Fruit fly (Drosophila melanogaster) whole organism, embryonic: ENCODE data around the gene al.

ENCODE experiments used
- BEAF-32 ChIP-seq: fragments of 200-800 bp; sonication (Bioruptor generic); optimal IDR thresholded peaks from 3 replicates; lab custom pipeline; 2017; ENCODE audit warnings: missing biosample characterization, missing genetic modification characterization, mild to moderate bottlenecking, moderate library complexity, missing genetic modification reagents
- Blimp-1 ChIP-seq: fragments of 200-800 bp; sonication (Bioruptor generic); optimal IDR thresholded peaks from 3 replicates; lab custom pipeline; 2018; ENCODE audit warnings: missing biosample characterization, missing genetic modification characterization, mild to moderate bottlenecking, moderate library complexity, missing genetic modification reagents
- CG10209 ChIP-seq: fragments of 200-800 bp; sonication (Bioruptor generic); optimal IDR thresholded peaks from 3 replicates; lab custom pipeline; 2017; ENCODE audit warnings: missing biosample characterization, mild to moderate bottlenecking, missing genetic modification characterization, missing genetic modification reagents
- CG10431 ChIP-seq: fragments of 200-800 bp; sonication (Bioruptor generic); optimal IDR thresholded peaks from 3 replicates; lab custom pipeline; 2018; ENCODE audit warnings: missing biosample characterization, mild to moderate bottlenecking, missing genetic modification characterization
- CG10543 ChIP-seq: fragments of 200-800 bp; sonication (Bioruptor generic); optimal IDR thresholded peaks from 3 replicates; lab custom pipeline; 2017; ENCODE audit warnings: missing biosample characterization, mild to moderate bottlenecking, missing genetic modification characterization, moderate library complexity
- CG11085 ChIP-seq: fragments of 200-800 bp; sonication (Bioruptor generic); IDR thresholded peaks from 2 replicates; pipeline ENCODE4 v1.3.6; 2022; ENCODE audit warnings: missing biosample characterization, missing genetic modification characterization
- CG12071 ChIP-seq: fragments of 200-800 bp; sonication (Bioruptor generic); optimal IDR thresholded peaks from 3 replicates; lab custom pipeline; 2018; ENCODE audit warnings: missing biosample characterization, mild to moderate bottlenecking, missing genetic modification characterization
- CG1233 ChIP-seq: fragments of 200-800 bp; sonication (Bioruptor generic); optimal IDR thresholded peaks from 4 replicates; lab custom pipeline; 2018; ENCODE audit warnings: missing biosample characterization, mild to moderate bottlenecking, missing genetic modification characterization
- CG12391 ChIP-seq: fragments of 200-800 bp; sonication (Bioruptor generic); optimal IDR thresholded peaks from 3 replicates; lab custom pipeline; 2018; ENCODE audit warnings: missing biosample characterization, mild to moderate bottlenecking, missing genetic modification characterization, moderate library complexity
- CG13296 ChIP-seq: fragments of 200-800 bp; sonication (Bioruptor generic); optimal IDR thresholded peaks from 3 replicates; lab custom pipeline; 2018; ENCODE audit warnings: missing biosample characterization, mild to moderate bottlenecking, missing genetic modification characterization
- CG14860 ChIP-seq: fragments of 200-800 bp; sonication (Bioruptor generic); IDR thresholded peaks from 3 replicates; pipeline ENCODE4 v1.3.6; 2022; ENCODE audit warnings: missing biosample characterization, missing genetic modification characterization; ENCODE audit not compliant: partially characterized antibody
- CG15073 ChIP-seq: fragments of 200-800 bp; sonication (Bioruptor generic); optimal IDR thresholded peaks from 2 replicates; lab custom pipeline; 2016; ENCODE audit warnings: missing biosample characterization, missing genetic modification characterization
- CG17361 ChIP-seq: fragments of 200-800 bp; sonication (Bioruptor generic); IDR thresholded peaks from 3 replicates; pipeline ENCODE4 v1.3.6; 2022; ENCODE audit warnings: missing biosample characterization, missing genetic modification characterization
- CG30403 ChIP-seq: fragments of 200-800 bp; sonication (Bioruptor generic); optimal IDR thresholded peaks from 3 replicates; lab custom pipeline; 2016; ENCODE audit warnings: missing biosample characterization, missing genetic modification characterization
- CG30431 ChIP-seq: fragments of 200-800 bp; sonication (Bioruptor generic); optimal IDR thresholded peaks from 2 replicates; lab custom pipeline; 2017; ENCODE audit warnings: missing biosample characterization, missing genetic modification characterization
- CG3281 ChIP-seq: fragments of 200-800 bp; sonication (Bioruptor generic); optimal IDR thresholded peaks from 3 replicates; lab custom pipeline; 2017; ENCODE audit warnings: missing biosample characterization, mild to moderate bottlenecking, missing genetic modification characterization
- CG34376 ChIP-seq: fragments of 200-800 bp; sonication (Bioruptor generic); optimal IDR thresholded peaks from 2 replicates; lab custom pipeline; 2018; ENCODE audit warnings: missing biosample characterization, mild to moderate bottlenecking, missing genetic modification characterization
- CG3726 ChIP-seq: fragments of 200-800 bp; sonication (Bioruptor generic); IDR thresholded peaks from 3 replicates; pipeline ENCODE4, ENCODE4 v1.3.6; 2022; ENCODE audit warnings: missing biosample characterization, missing genetic modification characterization
- CG3995 ChIP-seq: fragments of 200-800 bp; sonication (Bioruptor generic); optimal IDR thresholded peaks from 3 replicates; lab custom pipeline; 2016; ENCODE audit warnings: missing biosample characterization, missing genetic modification characterization
- CG5180 ChIP-seq: fragments of 200-800 bp; sonication (Bioruptor generic); optimal IDR thresholded peaks from 3 replicates; lab custom pipeline; 2017; ENCODE audit warnings: missing biosample characterization, missing genetic modification characterization, mild to moderate bottlenecking, moderate library complexity, missing genetic modification reagents
- CG7271 ChIP-seq: fragments of 200-800 bp; sonication (Bioruptor generic); optimal IDR thresholded peaks from 2 replicates; lab custom pipeline; 2018; ENCODE audit warnings: missing biosample characterization, mild to moderate bottlenecking, missing genetic modification characterization, moderate library complexity
- CG8089 ChIP-seq: fragments of 200-800 bp; sonication (Bioruptor generic); optimal IDR thresholded peaks from 3 replicates; lab custom pipeline; 2016; ENCODE audit warnings: missing biosample characterization, missing genetic modification characterization
- CG8281 ChIP-seq: fragments of 200-800 bp; sonication (Bioruptor generic); optimal IDR thresholded peaks from 2 replicates; lab custom pipeline; 2018; ENCODE audit warnings: missing biosample characterization, mild to moderate bottlenecking, missing genetic modification characterization, moderate library complexity
- CG9727 ChIP-seq: fragments of 200-800 bp; sonication (Bioruptor generic); optimal IDR thresholded peaks from 3 replicates; lab custom pipeline; 2017; ENCODE audit warnings: missing biosample characterization, mild to moderate bottlenecking, missing genetic modification characterization
- CG9797 ChIP-seq: fragments of 200-800 bp; sonication (Bioruptor generic); optimal IDR thresholded peaks from 3 replicates; lab custom pipeline; 2018; ENCODE audit warnings: missing biosample characterization, mild to moderate bottlenecking, missing genetic modification characterization
- D ChIP-seq, 2 experiments: fragments of 200-800 bp in 1 of 2; fragments of >200 bp in 1 of 2; sonication (Bioruptor generic) in 1 of 2; optimal IDR thresholded peaks; 2 replicates in 1 of 2; 3 replicates in 1 of 2; lab custom pipeline; 2017; ENCODE audit warnings: mild to moderate bottlenecking in 1 of 2, missing biosample characterization in 1 of 2, missing genetic modification characterization in 1 of 2, missing genetic modification reagents in 1 of 2
- GATAe ChIP-seq: fragments of 200-800 bp; sonication (Bioruptor generic); conservative IDR thresholded peaks from 2 replicates; pipeline ENCODE4 v1.3.6; 2022; ENCODE audit warnings: missing biosample characterization, missing genetic modification characterization
- H15 ChIP-seq: fragments of 200-800 bp; sonication (Bioruptor generic); IDR thresholded peaks from 3 replicates; pipeline ENCODE4 v1.3.6; 2022; ENCODE audit warnings: missing biosample characterization, missing genetic modification characterization
- NC2α ChIP-seq: fragments of 200-800 bp; sonication (Bioruptor generic); optimal IDR thresholded peaks from 2 replicates; lab custom pipeline; 2016; ENCODE audit warnings: missing biosample characterization, missing genetic modification characterization
- Nf-YC ChIP-seq: fragments of 200-800 bp; optimal IDR thresholded peaks from 3 replicates; lab custom pipeline; 2019; ENCODE audit warnings: missing biosample characterization, mild to moderate bottlenecking, missing genetic modification characterization, moderate library complexity
- Rx ChIP-seq: fragments of 200-800 bp; sonication (Bioruptor generic); IDR thresholded peaks from 2 replicates; pipeline ENCODE4 v1.3.6; 2022; ENCODE audit warnings: missing biosample characterization, missing genetic modification characterization
- Stat92E ChIP-seq, 3 experiments: fragments of >200 bp in 2 of 3; fragments of 200-800 bp in 1 of 3; sonication (Bioruptor generic) in 1 of 3; optimal IDR thresholded peaks; 2 replicates each; lab custom pipeline; 2017 to 2019; ENCODE audit warnings: missing biosample characterization in 3 of 3, missing genetic modification characterization in 3 of 3, mild to moderate bottlenecking in 1 of 3, moderate library complexity in 1 of 3
- al ChIP-seq: fragments of 200-800 bp; sonication (Bioruptor generic); IDR thresholded peaks from 2 replicates; pipeline ENCODE4 v1.3.6; 2022; ENCODE audit warnings: missing biosample characterization, missing genetic modification characterization
- bigmax ChIP-seq: fragments of 200-800 bp; sonication (Bioruptor generic); optimal IDR thresholded peaks from 2 replicates; lab custom pipeline; 2018; ENCODE audit warnings: missing biosample characterization, mild to moderate bottlenecking, missing genetic modification characterization
- cato ChIP-seq: fragments of 200-800 bp; sonication (Bioruptor generic); optimal IDR thresholded peaks from 2 replicates; lab custom pipeline; 2016; ENCODE audit warnings: missing biosample characterization, missing genetic modification characterization, borderline replicate concordance
- chm ChIP-seq: fragments of 200-800 bp; sonication (Bioruptor generic); IDR thresholded peaks from 2 replicates; pipeline ENCODE4 v1.3.6; 2022; ENCODE audit warnings: missing biosample characterization, missing genetic modification characterization
- dan ChIP-seq: fragments of 200-800 bp; sonication (Bioruptor generic); IDR thresholded peaks from 2 replicates; pipeline ENCODE4 v1.3.6; 2022; ENCODE audit warnings: missing biosample characterization, missing genetic modification characterization
- dm ChIP-seq: fragments of 200-800 bp; sonication (Bioruptor generic); optimal IDR thresholded peaks from 3 replicates; lab custom pipeline; 2016; ENCODE audit warnings: missing biosample characterization, missing genetic modification characterization
- jigr1 ChIP-seq: fragments of 200-800 bp; sonication (Bioruptor generic); IDR thresholded peaks from 3 replicates; pipeline ENCODE4 v1.3.6; 2022; ENCODE audit warnings: missing biosample characterization, missing genetic modification characterization
- lmd ChIP-seq: fragments of 200-800 bp; sonication (Bioruptor generic); IDR thresholded peaks from 2 replicates; pipeline ENCODE4 v1.3.6; 2022; ENCODE audit warnings: missing biosample characterization, missing genetic modification characterization
- otp ChIP-seq: fragments of 200-800 bp; sonication (Bioruptor generic); IDR thresholded peaks from 3 replicates; pipeline ENCODE4, ENCODE4 v1.3.6; 2022; ENCODE audit warnings: missing biosample characterization, missing genetic modification characterization
- repo ChIP-seq: fragments of 200-800 bp; sonication (Bioruptor generic); optimal IDR thresholded peaks from 2 replicates; lab custom pipeline; 2016; ENCODE audit warnings: missing biosample characterization, missing genetic modification characterization
- row ChIP-seq: fragments of 200-800 bp; sonication (Bioruptor generic); IDR thresholded peaks from 3 replicates; pipeline ENCODE4 v1.3.6; 2022; ENCODE audit warnings: missing biosample characterization, missing genetic modification characterization
- seq ChIP-seq: fragments of 200-800 bp; sonication (Bioruptor generic); IDR thresholded peaks from 2 replicates; pipeline ENCODE4 v1.3.6; 2022; ENCODE audit warnings: missing biosample characterization, missing genetic modification characterization
- so ChIP-seq: fragments of 200-800 bp; sonication (Bioruptor generic); IDR thresholded peaks from 3 replicates; pipeline ENCODE4 v1.3.6; 2022; ENCODE audit warnings: missing biosample characterization, missing genetic modification characterization
- sob ChIP-seq: fragments of 200-800 bp; sonication (Bioruptor generic); IDR thresholded peaks from 2 replicates; pipeline ENCODE4 v1.3.6; 2022; ENCODE audit warnings: missing biosample characterization, missing genetic modification characterization
- sug ChIP-seq: fragments of 200-800 bp; optimal IDR thresholded peaks from 2 replicates; lab custom pipeline; 2019; ENCODE audit warnings: missing biosample characterization, mild to moderate bottlenecking, missing genetic modification characterization, moderate library complexity
- zen2 ChIP-seq: fragments of 200-800 bp; sonication (Bioruptor generic); IDR thresholded peaks from 3 replicates; pipeline ENCODE4 v1.3.6; 2022; ENCODE audit warnings: missing biosample characterization, missing genetic modification characterization; ENCODE audit not compliant: partially characterized antibody

Gene al

DNA sequence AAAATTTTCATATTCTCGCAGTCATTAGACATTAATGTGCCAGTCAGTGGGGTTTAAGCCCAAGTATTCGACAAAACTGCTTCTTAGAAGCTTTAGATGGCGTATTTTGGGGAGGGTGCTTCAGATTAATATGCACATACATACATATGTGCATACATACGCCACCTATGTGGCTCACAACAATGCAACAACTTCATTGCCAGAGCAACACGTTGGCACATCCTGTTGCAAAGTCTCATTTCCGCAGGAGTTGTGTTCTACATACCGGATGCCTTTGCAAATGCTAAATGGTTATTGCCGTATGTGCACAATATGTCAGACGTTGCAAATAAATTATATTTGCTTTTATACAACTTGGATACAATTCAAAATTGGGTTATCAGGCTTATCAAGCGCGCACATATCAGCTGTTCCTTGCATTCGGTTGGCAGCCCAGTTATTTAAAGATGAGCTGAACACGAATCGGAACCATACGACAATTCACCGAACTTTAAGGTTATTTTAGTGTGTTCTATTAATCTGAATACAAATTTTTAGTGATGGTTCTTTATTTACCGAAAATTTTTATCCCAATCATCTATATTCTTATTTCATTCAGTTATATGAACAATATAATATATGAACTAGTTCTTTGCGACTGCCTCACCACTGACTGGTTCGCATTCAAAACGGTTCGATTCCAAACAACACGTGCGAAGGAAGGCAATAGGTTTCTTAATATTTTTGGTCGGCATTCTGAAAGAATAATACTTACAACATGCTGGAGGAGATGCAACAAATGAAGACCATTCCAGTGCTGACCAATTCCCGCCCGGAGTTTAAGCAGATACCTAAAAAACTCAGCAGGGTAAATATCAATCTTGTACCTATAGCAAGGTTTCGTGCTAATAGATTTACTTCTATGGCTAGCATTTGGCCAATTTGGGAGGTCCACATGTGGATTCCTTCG is 26.0 kb downstream of the al start, which contains the start of gene Polr1B (continued):
- TF ChIP-seq CG14860 (GFP tag; lab: Robert Waterston, UW) (no peak), Rx (GFP tag; lab: Robert Waterston, UW) (no peak), row (peak; percentile 84), CG17361 (GFP tag; lab: Robert Waterston, UW) (no peak; the same call in 2 of the 3 replicates), CG11085 (GFP tag; lab: Robert Waterston, UW) (no peak), CG15073 (no peak), dm (GFP tag; lab: Kevin White, UChicago) (peak; percentile 86), cato (no peak), CG5180 (GFP tag; lab: Kevin White, UChicago) (peak; percentile 91), CG3281 (no peak), CG13296 (GFP tag; lab: Kevin White, UChicago) (no peak), jigr1 (GFP tag; lab: Robert Waterston, UW) (no peak), BEAF-32 (GFP tag; lab: Kevin White, UChicago) (peak; percentile 69), Stat92E (GFP tag; optimal IDR thresholded peaks at IDR 0.05; lab: Kevin White, UChicago) (peak in 1 of 3 experiments; percentile 48), Blimp-1 (GFP tag; lab: Kevin White, UChicago) (no peak), otp (GFP tag; lab: Robert Waterston, UW) (no peak), lmd (GFP tag; lab: Robert Waterston, UW) (no peak), CG7271 (tag; lab: Kevin White, UChicago) (no peak), repo (GFP tag; lab: Kevin White, UChicago) (no peak), chm (GFP tag; lab: Robert Waterston, UW) (no peak), dan (GFP tag; lab: Robert Waterston, UW) (no peak), D (optimal IDR thresholded peaks at IDR 0.05; lab: Kevin White, UChicago) (no peak), D (GFP tag; optimal IDR thresholded peaks at IDR 0.05; lab: Kevin White, UChicago) (no peak), CG10431 (no peak), Nf-YC (tag; lab: Kevin White, UChicago) (no peak), CG30431 (GFP tag; lab: Kevin White, UChicago) (no peak), CG12071 (no peak)

DNA sequence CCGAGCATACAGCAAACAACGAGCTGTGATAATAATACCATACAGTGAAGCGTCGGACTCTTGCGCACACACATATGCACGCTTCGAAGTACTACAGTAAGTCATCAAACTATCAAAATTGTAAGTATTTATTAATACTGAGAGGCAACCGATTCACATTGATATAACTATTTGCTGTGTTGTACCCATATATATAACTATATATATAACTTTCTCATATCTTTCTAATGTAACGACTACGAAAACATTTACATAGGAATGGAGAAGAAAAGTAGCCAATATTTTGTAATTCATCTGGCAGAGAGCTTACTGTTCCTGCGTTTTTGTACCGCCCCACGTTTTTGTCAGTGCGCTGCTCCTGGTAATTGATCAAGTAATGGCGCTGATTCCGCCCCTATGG is 35.0 kb downstream of the al start:
- TF ChIP-seq CG3726 (no peak), so (no peak), CG34376 (GFP tag; lab: Kevin White, UChicago) (peak; percentile 5), bigmax (GFP tag; lab: Kevin White, UChicago) (no peak), NC2α (GFP tag; lab: Kevin White, UChicago) (no peak), CG7271 (tag; lab: Kevin White, UChicago) (no peak), al (GFP tag; lab: Robert Waterston, UW) (peak; percentile 28; the same call in 1 of the 2 replicates), sug (peak; percentile 28), CG30403 (GFP tag; lab: Kevin White, UChicago) (peak; percentile 24), zen2 (GFP tag; lab: Robert Waterston, UW) (no peak), sob (GFP tag; lab: Robert Waterston, UW) (no peak), CG9727 (GFP tag; lab: Kevin White, UChicago) (peak; percentile 38), CG12391 (tag; lab: Kevin White, UChicago) (peak; percentile 21), GATAe (GFP tag; lab: Robert Waterston, UW) (no peak), H15 (no peak), CG10209 (GFP tag; lab: Kevin White, UChicago) (no peak), CG3995 (no peak), CG9797 (GFP tag; lab: Kevin White, UChicago) (no peak), seq (no peak), CG1233 (GFP tag; lab: Kevin White, UChicago) (no peak), jigr1 (GFP tag; lab: Robert Waterston, UW) (no peak), CG8281 (tag; lab: Kevin White, UChicago) (no peak), CG10543 (GFP tag; lab: Kevin White, UChicago) (peak; percentile 54), CG8089 (GFP tag; lab: Kevin White, UChicago) (no peak)
